Fruit fly (Drosophila melanogaster) whole organism, embryonic: ENCODE measurements around the gene CG2617.
A peak's percentile ranks its signal among the peaks of the same experiment; 100 is the strongest.

Experiments used
- B-H2 ChIP-seq: fragments of 200-800 bp; sonication (Bioruptor generic); optimal IDR thresholded peaks from 2 replicates; lab custom pipeline; 2018; ENCODE audit warnings: missing biosample characterization, mild to moderate bottlenecking, missing genetic modification characterization
- CG11398 ChIP-seq: fragments of 200-800 bp; sonication (Bioruptor generic); optimal IDR thresholded peaks from 2 replicates; lab custom pipeline; 2016; ENCODE audit warnings: missing biosample characterization, missing genetic modification characterization
- CG12104 ChIP-seq: fragments of 200-800 bp; sonication (Bioruptor generic); optimal IDR thresholded peaks from 3 replicates; lab custom pipeline; 2016; ENCODE audit warnings: missing biosample characterization, missing genetic modification characterization
- CG12155 ChIP-seq: fragments of 200-800 bp; sonication (Bioruptor generic); optimal IDR thresholded peaks from 3 replicates; lab custom pipeline; 2016; ENCODE audit warnings: missing biosample characterization, missing genetic modification characterization
- CG13287 ChIP-seq: fragments of 200-800 bp; sonication (Bioruptor generic); IDR thresholded peaks from 2 replicates; pipeline ENCODE4 v1.3.6; 2022; ENCODE audit warnings: missing biosample characterization, missing genetic modification characterization; ENCODE audit not compliant: partially characterized antibody
- CG15073 ChIP-seq: fragments of 200-800 bp; sonication (Bioruptor generic); optimal IDR thresholded peaks from 2 replicates; lab custom pipeline; 2016; ENCODE audit warnings: missing biosample characterization, missing genetic modification characterization
- CG15479 ChIP-seq: fragments of 200-800 bp; sonication (Bioruptor generic); optimal IDR thresholded peaks from 3 replicates; lab custom pipeline; 2019; ENCODE audit warnings: missing biosample characterization, mild to moderate bottlenecking, missing genetic modification characterization, moderate library complexity
- CG1603 ChIP-seq: fragments of 200-800 bp; sonication (Bioruptor generic); optimal IDR thresholded peaks from 2 replicates; lab custom pipeline; 2019; ENCODE audit warnings: missing biosample characterization, mild to moderate bottlenecking, missing genetic modification characterization, moderate library complexity
- CG1647 ChIP-seq: fragments of 200-800 bp; sonication (Bioruptor generic); optimal IDR thresholded peaks from 3 replicates; lab custom pipeline; 2016; ENCODE audit warnings: missing biosample characterization, missing genetic modification characterization
- CG16863 ChIP-seq: fragments of 200-800 bp; sonication (Bioruptor generic); optimal IDR thresholded peaks from 3 replicates; lab custom pipeline; 2016; ENCODE audit warnings: missing biosample characterization, missing genetic modification characterization
- CG17359 ChIP-seq: fragments of 200-800 bp; sonication (Bioruptor generic); optimal IDR thresholded peaks from 3 replicates; lab custom pipeline; 2018; ENCODE audit warnings: missing biosample characterization, mild to moderate bottlenecking, missing genetic modification characterization, moderate library complexity
- CG18476 ChIP-seq: fragments of 200-800 bp; sonication (Bioruptor generic); optimal IDR thresholded peaks from 2 replicates; lab custom pipeline; 2016; ENCODE audit warnings: missing biosample characterization, mild to moderate bottlenecking, missing genetic modification characterization
- CG2129 ChIP-seq: fragments of 200-800 bp; sonication (Bioruptor generic); IDR thresholded peaks from 2 replicates; pipeline ENCODE4 v1.3.6; 2022; ENCODE audit warnings: missing biosample characterization, missing genetic modification characterization; ENCODE audit not compliant: partially characterized antibody
- CG30431 ChIP-seq: fragments of 200-800 bp; sonication (Bioruptor generic); optimal IDR thresholded peaks from 2 replicates; lab custom pipeline; 2017; ENCODE audit warnings: missing biosample characterization, missing genetic modification characterization
- CG6689 ChIP-seq: fragments of 200-800 bp; sonication (Bioruptor generic); IDR thresholded peaks from 2 replicates; pipeline ENCODE4 v1.3.6; 2022; ENCODE audit warnings: missing biosample characterization, missing genetic modification characterization
- CG6791 ChIP-seq: fragments of 200-800 bp; sonication (Bioruptor generic); IDR thresholded peaks from 3 replicates; pipeline ENCODE4 v1.3.6; 2022; ENCODE audit warnings: missing biosample characterization, missing genetic modification characterization; ENCODE audit not compliant: partially characterized antibody
- CG7556 ChIP-seq: fragments of 200-800 bp; sonication (Bioruptor generic); optimal IDR thresholded peaks from 2 replicates; lab custom pipeline; 2017; ENCODE audit warnings: missing biosample characterization, mild to moderate bottlenecking, missing genetic modification characterization
- CG8089 ChIP-seq: fragments of 200-800 bp; sonication (Bioruptor generic); optimal IDR thresholded peaks from 3 replicates; lab custom pipeline; 2016; ENCODE audit warnings: missing biosample characterization, missing genetic modification characterization
- CG9437 ChIP-seq: fragments of 200-800 bp; sonication (Bioruptor generic); optimal IDR thresholded peaks from 2 replicates; lab custom pipeline; 2018; ENCODE audit warnings: missing biosample characterization, mild to moderate bottlenecking, missing genetic modification characterization
- CG9797 ChIP-seq: fragments of 200-800 bp; sonication (Bioruptor generic); optimal IDR thresholded peaks from 3 replicates; lab custom pipeline; 2018; ENCODE audit warnings: missing biosample characterization, mild to moderate bottlenecking, missing genetic modification characterization
- CkIIα-i1 ChIP-seq: fragments of 200-800 bp; sonication (Bioruptor generic); IDR thresholded peaks from 2 replicates; pipeline ENCODE4 v1.3.6; 2022; ENCODE audit warnings: missing biosample characterization, missing genetic modification characterization
- Dad ChIP-seq: fragments of 200-800 bp; sonication (Bioruptor generic); optimal IDR thresholded peaks from 3 replicates; lab custom pipeline; 2016; ENCODE audit warnings: missing biosample characterization, missing genetic modification characterization
- Dbx ChIP-seq: fragments of 200-800 bp; sonication (Bioruptor generic); IDR thresholded peaks from 3 replicates; pipeline ENCODE4 v1.3.6; 2022; ENCODE audit warnings: missing biosample characterization, missing genetic modification characterization
- E2f2 ChIP-seq: fragments of 200-800 bp; sonication (Bioruptor generic); IDR thresholded peaks from 2 replicates; pipeline ENCODE4 v1.3.6; 2022; ENCODE audit warnings: missing biosample characterization, missing genetic modification characterization
- Elba2 ChIP-seq: fragments of 200-800 bp; sonication (Bioruptor generic); optimal IDR thresholded peaks from 3 replicates; lab custom pipeline; 2016; ENCODE audit warnings: missing biosample characterization, missing genetic modification characterization
- Fer1 ChIP-seq: fragments of 200-800 bp; sonication (Bioruptor generic); optimal IDR thresholded peaks from 2 replicates; lab custom pipeline; 2017; ENCODE audit warnings: missing biosample characterization, mild to moderate bottlenecking, missing genetic modification characterization
- MESR4 ChIP-seq: fragments of 200-800 bp; sonication (Bioruptor generic); optimal IDR thresholded peaks from 2 replicates; lab custom pipeline; 2018; ENCODE audit warnings: missing biosample characterization, mild to moderate bottlenecking, missing genetic modification characterization, moderate library complexity
- Med ChIP-seq: fragments of 200-800 bp; sonication (Bioruptor generic); peaks from one replicate; lab custom pipeline; 2016; ENCODE audit warnings: missing biosample characterization, missing genetic modification characterization, mild to moderate bottlenecking, inconsistent platforms, moderate library complexity
- Mes4 ChIP-seq: fragments of 200-800 bp; sonication (Bioruptor generic); optimal IDR thresholded peaks from 2 replicates; lab custom pipeline; 2016; ENCODE audit warnings: missing biosample characterization, missing genetic modification characterization
- Myb ChIP-seq: fragments of 200-800 bp; sonication (Bioruptor generic); optimal IDR thresholded peaks from 2 replicates; lab custom pipeline; 2016; ENCODE audit warnings: missing biosample characterization, missing genetic modification characterization
- Neu2 ChIP-seq: fragments of 200-800 bp; sonication (Bioruptor generic); optimal IDR thresholded peaks from 3 replicates; lab custom pipeline; 2016; ENCODE audit warnings: missing biosample characterization, missing genetic modification characterization, borderline replicate concordance
- Scr ChIP-seq: fragments of 200-800 bp; sonication (Bioruptor generic); IDR thresholded peaks from 2 replicates; pipeline ENCODE4 v1.3.6; 2022; ENCODE audit warnings: missing biosample characterization, missing genetic modification characterization; ENCODE audit not compliant: partially characterized antibody
- Side ChIP-seq: fragments of 200-800 bp; sonication (Bioruptor generic); optimal IDR thresholded peaks from 2 replicates; lab custom pipeline; 2016; ENCODE audit warnings: missing biosample characterization, missing genetic modification characterization
- aop ChIP-seq: fragments of 200-800 bp; sonication (Bioruptor generic); IDR thresholded peaks from 2 replicates; pipeline ENCODE4 v1.3.6; 2022; ENCODE audit warnings: missing biosample characterization, missing genetic modification characterization
- ci ChIP-seq: fragments of 200-800 bp; sonication (Bioruptor generic); IDR thresholded peaks from 3 replicates; pipeline ENCODE4 v1.3.6; 2022; ENCODE audit warnings: missing biosample characterization, missing genetic modification characterization
- croc ChIP-seq: fragments of 200-800 bp; sonication (Bioruptor generic); conservative IDR thresholded peaks from 3 replicates; pipeline ENCODE4 v1.3.6; 2022; ENCODE audit warnings: missing biosample characterization, missing genetic modification characterization
- crol ChIP-seq: fragments of 200-800 bp; sonication (Bioruptor generic); IDR thresholded peaks from 2 replicates; pipeline ENCODE4 v1.3.6; 2022; ENCODE audit warnings: missing biosample characterization, missing genetic modification characterization
- dati ChIP-seq: fragments of 200-800 bp; sonication (Bioruptor generic); IDR thresholded peaks from 2 replicates; pipeline ENCODE4 v1.3.6; 2022; ENCODE audit warnings: missing biosample characterization, missing genetic modification characterization
- dm ChIP-seq: fragments of 200-800 bp; sonication (Bioruptor generic); optimal IDR thresholded peaks from 3 replicates; lab custom pipeline; 2016; ENCODE audit warnings: missing biosample characterization, missing genetic modification characterization
- eve ChIP-seq, 2 experiments: fragments of >200 bp; optimal IDR thresholded peaks; 2 replicates each; lab custom pipeline; 2017; ENCODE audit warnings: missing biosample characterization in 2 of 2, missing genetic modification characterization in 2 of 2
- fd102C ChIP-seq: fragments of 200-800 bp; sonication (Bioruptor generic); optimal IDR thresholded peaks from 2 replicates; lab custom pipeline; 2018; ENCODE audit warnings: missing biosample characterization, mild to moderate bottlenecking, missing genetic modification characterization, moderate library complexity
- fru ChIP-seq: fragments of >200 bp; optimal IDR thresholded peaks from 2 replicates; lab custom pipeline; 2017
- hbn ChIP-seq: fragments of 200-800 bp; sonication (Bioruptor generic); IDR thresholded peaks from 2 replicates; pipeline ENCODE4 v1.3.6; 2022; ENCODE audit warnings: missing biosample characterization, missing genetic modification characterization; ENCODE audit not compliant: partially characterized antibody
- jing ChIP-seq: fragments of 200-800 bp; sonication (Bioruptor generic); optimal IDR thresholded peaks from 2 replicates; lab custom pipeline; 2018; ENCODE audit warnings: missing biosample characterization, mild to moderate bottlenecking, missing genetic modification characterization
- knrl ChIP-seq: fragments of 200-800 bp; sonication (Bioruptor generic); IDR thresholded peaks from 3 replicates; pipeline ENCODE4 v1.3.6; 2022; ENCODE audit warnings: missing biosample characterization, missing genetic modification characterization; ENCODE audit not compliant: partially characterized antibody
- lola ChIP-seq, 3 experiments: fragments of >200 bp in 2 of 3; fragments of 200-800 bp in 1 of 3; sonication (Bioruptor generic) in 1 of 3; optimal IDR thresholded peaks; 2 replicates each; lab custom pipeline; 2017 to 2019; ENCODE audit warnings: missing biosample characterization in 3 of 3, missing genetic modification characterization in 3 of 3, mild to moderate bottlenecking in 1 of 3, moderate library complexity in 1 of 3
- nmo ChIP-seq: fragments of 200-800 bp; sonication (Bioruptor generic); optimal IDR thresholded peaks from 2 replicates; lab custom pipeline; 2018; ENCODE audit warnings: missing biosample characterization, mild to moderate bottlenecking, missing genetic modification characterization, moderate library complexity
- onecut ChIP-seq: fragments of 200-800 bp; sonication (Bioruptor generic); IDR thresholded peaks from 2 replicates; pipeline ENCODE4 v1.3.6; 2022; ENCODE audit warnings: missing biosample characterization, missing genetic modification characterization
- pan ChIP-seq, 4 experiments: fragments of >200 bp in 3 of 4; fragments of 200-800 bp in 1 of 4; sonication (Bioruptor generic) in 1 of 4; optimal IDR thresholded peaks in 3 of 4; IDR thresholded peaks in 1 of 4; 2 replicates each; pipeline versions ENCODE4 v1.3.6 to Lab custom; 2017 to 2022; ENCODE audit warnings: missing biosample characterization in 2 of 4, missing genetic modification characterization in 2 of 4, mixed read lengths in 1 of 4
- shn ChIP-seq: fragments of 200-800 bp; sonication (Bioruptor generic); optimal IDR thresholded peaks from 3 replicates; lab custom pipeline; 2016; ENCODE audit warnings: missing biosample characterization, missing genetic modification characterization

The CG2617 gene

DNA sequence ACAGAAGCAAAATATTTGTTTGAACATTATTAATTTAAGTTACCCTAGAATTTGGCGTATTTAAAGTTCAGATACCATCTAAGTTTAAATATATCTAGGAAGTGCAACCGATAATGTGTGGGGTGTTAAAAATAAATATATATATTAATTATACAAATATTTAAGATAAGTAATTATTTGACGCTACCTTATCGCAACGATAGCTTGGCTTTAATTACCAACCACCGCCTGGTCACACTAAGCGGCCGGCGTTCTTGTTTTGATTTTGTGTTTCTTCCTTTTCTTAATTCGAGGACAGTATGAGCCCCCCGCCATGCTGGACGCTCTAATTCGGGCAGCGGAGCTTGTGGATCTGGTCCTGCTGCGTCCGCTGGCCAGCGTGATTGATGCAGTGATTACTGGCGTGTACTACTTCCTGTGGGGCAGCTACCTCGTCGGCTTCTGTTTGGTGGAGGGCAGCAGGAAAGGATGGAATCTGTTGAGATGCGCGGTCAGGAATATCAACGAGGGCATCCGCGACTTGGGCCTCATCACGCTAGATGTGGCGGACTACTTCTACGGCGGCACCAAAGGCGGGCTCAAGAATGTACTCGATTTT lies at the start of gene CG2617 (continued):
- TF ChIP-seq CG15073 (GFP tag; lab: Kevin White, UChicago) (no peak), CG15479 (GFP tag; lab: Kevin White, UChicago) (no peak), jing (GFP tag; lab: Kevin White, UChicago) (no peak), fd102C (GFP tag; lab: Kevin White, UChicago) (no peak), Dad (no peak), CG8089 (GFP tag; lab: Kevin White, UChicago) (no peak), fru (lab: Kevin White, UChicago) (no peak), Side (no peak), Elba2 (GFP tag; lab: Kevin White, UChicago) (no peak), lola (GFP tag; optimal IDR thresholded peaks at IDR 0.05; lab: Kevin White, UChicago) (no peak), Dbx (GFP tag; lab: Robert Waterston, UW) (no peak), Med (peak; percentile 55), CG2129 (GFP tag; lab: Robert Waterston, UW) (no peak), aop (GFP tag; lab: Robert Waterston, UW) (no peak), B-H2 (GFP tag; lab: Kevin White, UChicago) (no peak), knrl (GFP tag; lab: Robert Waterston, UW) (peak; percentile 50; the same call in 2 of the 3 replicates), CG18476 (GFP tag; lab: Kevin White, UChicago) (no peak), Neu2 (no peak), CG13287 (GFP tag; lab: Robert Waterston, UW) (peak; percentile 47), CG16863 (no peak), Myb (GFP tag; lab: Kevin White, UChicago) (no peak), MESR4 (GFP tag; lab: Kevin White, UChicago) (peak; percentile 18), eve (GFP tag; optimal IDR thresholded peaks at IDR 0.05; lab: Kevin White, UChicago) (no peak), dati (no peak), Mes4 (GFP tag; lab: Kevin White, UChicago) (no peak), E2f2 (peak; percentile 65), crol (no peak), onecut (no peak), CG30431 (GFP tag; lab: Kevin White, UChicago) (no peak), hbn (GFP tag; lab: Robert Waterston, UW) (0 out of 2 replicates have a peak, but pooled peaks have one; percentile 19), CG17359 (tag; lab: Kevin White, UChicago) (no peak), CG9437 (GFP tag; lab: Kevin White, UChicago) (no peak), CG6689 (no peak), Scr (GFP tag; lab: Robert Waterston, UW) (peak; percentile 60), ci (GFP tag; lab: Robert Waterston, UW) (no peak), CG12155 (no peak), CG1603 (peak; percentile 65), pan (optimal IDR thresholded peaks at IDR 0.05; lab: Kevin White, UChicago) (no peak), pan (GFP tag; optimal IDR thresholded peaks at IDR 0.05 in 1 of 2, IDR thresholded peaks at IDR 0.05 in 1 of 2) (no peak), CkIIα-i1 (GFP tag; lab: Robert Waterston, UW) (no peak), CG9797 (GFP tag; lab: Kevin White, UChicago) (peak; percentile 43), Fer1 (no peak), croc (GFP tag; lab: Robert Waterston, UW) (no peak), CG7556 (GFP tag; lab: Kevin White, UChicago) (no peak), shn (GFP tag; lab: Kevin White, UChicago) (no peak), dm (GFP tag; lab: Kevin White, UChicago) (no peak), CG1647 (GFP tag; lab: Kevin White, UChicago) (no peak), CG12104 (GFP tag; lab: Kevin White, UChicago) (peak; percentile 1), nmo (no peak), CG6791 (peak; percentile 13; the same call in 1 of the 3 replicates), CG11398 (GFP tag; lab: Kevin White, UChicago) (no peak)
